Worm (Caenorhabditis elegans) whole organism, L1 larva: ENCODE results near the gene hrde-2.

Experiments
- C34B4.2 ChIP-seq: sonication (generic microtip); optimal IDR thresholded peaks from 2 replicates; lab custom pipeline; 2017; ENCODE audit warnings: mild to moderate bottlenecking, missing genetic modification characterization, missing compliant biosample characterization
- Y116A8C.19 ChIP-seq: sonication (generic microtip); optimal IDR thresholded peaks from 2 replicates; lab custom pipeline; 2016; ENCODE audit warnings: missing compliant biosample characterization, missing genetic modification characterization, borderline replicate concordance
- aha-1 ChIP-seq: fragments of 150-350 bp; optimal IDR thresholded peaks from 2 replicates; lab custom pipeline; 2014; ENCODE audit warnings: missing biosample characterization, missing genetic modification characterization
- ama-1 ChIP-seq: fragments of 150-350 bp; optimal IDR thresholded peaks from 2 replicates; lab custom pipeline; 2014
- ceh-63 ChIP-seq: fragments of 200-800 bp; sonication (Bioruptor generic); optimal IDR thresholded peaks from 2 replicates; lab custom pipeline; 2018; ENCODE audit warnings: mild to moderate bottlenecking, missing genetic modification characterization, missing compliant biosample characterization
- ceh-8 ChIP-seq: fragments of 200-800 bp; sonication (Bioruptor generic); optimal IDR thresholded peaks from 2 replicates; lab custom pipeline; 2018; ENCODE audit warnings: mild to moderate bottlenecking, missing genetic modification characterization, moderate library complexity, missing compliant biosample characterization
- ceh-82 ChIP-seq, 3 experiments: fragments of 150-350 bp in 1 of 3; sonication (generic microtip) in 2 of 3; optimal IDR thresholded peaks; 2 replicates each; lab custom pipeline; 2014 to 2017; ENCODE audit warnings: missing biosample characterization in 3 of 3, missing genetic modification characterization in 3 of 3
- ceh-90 ChIP-seq: sonication (generic microtip); optimal IDR thresholded peaks from 2 replicates; lab custom pipeline; 2016; ENCODE audit warnings: missing genetic modification characterization, missing compliant biosample characterization
- dpl-1 ChIP-seq, 3 experiments: fragments of 150-350 bp in 2 of 3; sonication (generic microtip) in 1 of 3; optimal IDR thresholded peaks; 2 replicates each; lab custom pipeline; 2014 to 2017; ENCODE audit warnings: missing biosample characterization in 3 of 3, missing genetic modification characterization in 3 of 3, missing genetic modification reagents in 3 of 3
- dsc-1 ChIP-seq: sonication (generic microtip); optimal IDR thresholded peaks from 2 replicates; lab custom pipeline; 2016; ENCODE audit warnings: mild to moderate bottlenecking, missing genetic modification characterization, missing compliant biosample characterization
- efl-1 ChIP-seq, 4 experiments: fragments of 150-350 bp; optimal IDR thresholded peaks in 3 of 4; peaks in 1 of 4; 1 replicate in 1 of 4; 2 replicates in 3 of 4; lab custom pipeline; 2014; ENCODE audit warnings: missing biosample characterization in 2 of 4, missing genetic modification characterization in 2 of 4, missing genetic modification reagents in 2 of 4
- efl-3 ChIP-seq: fragments of 200-800 bp; sonication (Bioruptor generic); optimal IDR thresholded peaks from 2 replicates; lab custom pipeline; 2018; ENCODE audit warnings: mild to moderate bottlenecking, missing genetic modification characterization, missing compliant biosample characterization
- egl-13 ChIP-seq: sonication (generic microtip); optimal IDR thresholded peaks from 2 replicates; lab custom pipeline; 2016; ENCODE audit warnings: missing genotype, missing genetic modification reagents, missing genetic modification characterization, missing compliant biosample characterization
- egl-27 ChIP-seq, 2 experiments: fragments of 150-350 bp in 1 of 2; sonication (generic microtip); optimal IDR thresholded peaks; 3 replicates each; lab custom pipeline; 2017 to 2018; ENCODE audit warnings: missing biosample characterization in 2 of 2, missing genetic modification characterization in 2 of 2, missing genetic modification reagents in 2 of 2
- fkh-10 ChIP-seq: sonication (generic microtip); optimal IDR thresholded peaks from 2 replicates; lab custom pipeline; 2017; ENCODE audit warnings: missing biosample characterization, missing genetic modification reagents, missing genetic modification characterization
- fkh-4 ChIP-seq: sonication (generic microtip); optimal IDR thresholded peaks from 2 replicates; lab custom pipeline; 2016; ENCODE audit warnings: missing compliant biosample characterization, missing genetic modification characterization, borderline replicate concordance
- fkh-8 ChIP-seq: sonication (generic microtip); optimal IDR thresholded peaks from 2 replicates; lab custom pipeline; 2016; ENCODE audit warnings: mild to moderate bottlenecking, missing genetic modification characterization, missing compliant biosample characterization
- fos-1 ChIP-seq: fragments of 150-350 bp; optimal IDR thresholded peaks from 2 replicates; lab custom pipeline; 2014; ENCODE audit warnings: missing biosample characterization, missing genetic modification characterization
- grh-1 ChIP-seq: fragments of 200-800 bp; sonication (Bioruptor generic); IDR thresholded peaks from 2 replicates; pipeline ENCODE4 v1.3.6; 2022; ENCODE audit warnings: missing genetic modification reagents, missing genetic modification characterization, missing compliant biosample characterization
- hlh-17 ChIP-seq: fragments of 200-800 bp; sonication (Bioruptor generic); optimal IDR thresholded peaks from 2 replicates; lab custom pipeline; 2018; ENCODE audit warnings: missing genetic modification characterization, mild to moderate bottlenecking, missing compliant biosample characterization, moderate library complexity, borderline replicate concordance
- jun-1 ChIP-seq: fragments of 150-350 bp; optimal IDR thresholded peaks from 2 replicates; lab custom pipeline; 2014; ENCODE audit warnings: missing biosample characterization, missing genetic modification reagents, missing genetic modification characterization
- lin-35 ChIP-seq, 2 experiments: fragments of 150-350 bp; optimal IDR thresholded peaks; 2 replicates each; lab custom pipeline; 2014; ENCODE audit warnings: missing biosample characterization in 2 of 2, missing genetic modification characterization in 2 of 2, missing genetic modification reagents in 2 of 2
- lir-3 ChIP-seq: sonication (generic microtip); optimal IDR thresholded peaks from 2 replicates; lab custom pipeline; 2016; ENCODE audit warnings: mild to moderate bottlenecking, missing genetic modification characterization, moderate library complexity, missing compliant biosample characterization; ENCODE audit not compliant: poor library complexity
- lsy-2 ChIP-seq, 2 experiments: fragments of 150-350 bp; optimal IDR thresholded peaks; 2 replicates each; lab custom pipeline; 2014; ENCODE audit warnings: missing biosample characterization in 2 of 2, missing genetic modification characterization in 2 of 2
- mab-9 ChIP-seq: fragments of 200-800 bp; sonication (Bioruptor generic); IDR thresholded peaks from 2 replicates; pipeline ENCODE4 v1.3.6; 2022; ENCODE audit warnings: missing genetic modification reagents, missing genetic modification characterization, missing compliant biosample characterization
- nhr-11 ChIP-seq: fragments of 150-350 bp; optimal IDR thresholded peaks from 2 replicates; lab custom pipeline; 2014; ENCODE audit warnings: missing biosample characterization, missing genetic modification characterization
- nhr-12 ChIP-seq: sonication (generic microtip); optimal IDR thresholded peaks from 2 replicates; lab custom pipeline; 2017; ENCODE audit warnings: missing biosample characterization, missing genetic modification characterization
- nhr-237 ChIP-seq: fragments of 150-350 bp; optimal IDR thresholded peaks from 2 replicates; lab custom pipeline; 2014; ENCODE audit warnings: missing biosample characterization, missing genetic modification characterization
- nhr-28 ChIP-seq: fragments of 150-350 bp; optimal IDR thresholded peaks from 2 replicates; lab custom pipeline; 2014; ENCODE audit warnings: missing biosample characterization, missing genetic modification characterization
- nhr-77 ChIP-seq: fragments of 150-350 bp; optimal IDR thresholded peaks from 2 replicates; lab custom pipeline; 2014; ENCODE audit warnings: missing biosample characterization, missing genetic modification characterization
- nhr-84 ChIP-seq: sonication (generic microtip); optimal IDR thresholded peaks from 2 replicates; lab custom pipeline; 2017; ENCODE audit warnings: missing biosample characterization, missing genetic modification characterization
- nhr-85 ChIP-seq: sonication (generic microtip); peaks from one replicate; lab custom pipeline; 2016; ENCODE audit warnings: missing genetic modification characterization, inconsistent platforms, missing compliant biosample characterization
- nhr-90 ChIP-seq: sonication (generic microtip); optimal IDR thresholded peaks from 2 replicates; lab custom pipeline; 2016; ENCODE audit warnings: mild to moderate bottlenecking, missing genetic modification characterization, missing compliant biosample characterization; ENCODE audit not compliant: poor library complexity
- pag-3 ChIP-seq: sonication (generic microtip); optimal IDR thresholded peaks from 2 replicates; lab custom pipeline; 2017; ENCODE audit warnings: missing genetic modification characterization, mild to moderate bottlenecking, missing compliant biosample characterization, antibody characterized with exemption, borderline replicate concordance; ENCODE audit not compliant: insufficient read depth
- pqm-1 ChIP-seq: sonication (generic microtip); optimal IDR thresholded peaks from 3 replicates; lab custom pipeline; 2017; ENCODE audit warnings: missing biosample characterization, missing genetic modification characterization
- rnt-1 ChIP-seq: sonication (generic microtip); optimal IDR thresholded peaks from 2 replicates; lab custom pipeline; 2016; ENCODE audit warnings: mild to moderate bottlenecking, missing genetic modification characterization, moderate library complexity, missing compliant biosample characterization
- skn-1 ChIP-seq: fragments of 150-350 bp; optimal IDR thresholded peaks from 2 replicates; lab custom pipeline; 2014; ENCODE audit warnings: missing biosample characterization, missing genetic modification characterization
- snu-23 ChIP-seq: sonication (generic microtip); optimal IDR thresholded peaks from 2 replicates; lab custom pipeline; 2016; ENCODE audit warnings: missing genetic modification characterization, missing compliant biosample characterization
- sox-4 ChIP-seq: sonication (generic microtip); optimal IDR thresholded peaks from 2 replicates; lab custom pipeline; 2016; ENCODE audit warnings: missing genetic modification characterization, missing compliant biosample characterization
- sptf-1 ChIP-seq: fragments of 150-350 bp; optimal IDR thresholded peaks from 2 replicates; lab custom pipeline; 2014; ENCODE audit warnings: missing biosample characterization, missing genetic modification characterization
- sup-37 ChIP-seq: fragments of 200-800 bp; sonication (Bioruptor generic); optimal IDR thresholded peaks from 2 replicates; lab custom pipeline; 2018; ENCODE audit warnings: mild to moderate bottlenecking, missing genetic modification characterization, missing compliant biosample characterization
- swsn-7 ChIP-seq: sonication (generic microtip); optimal IDR thresholded peaks from 2 replicates; lab custom pipeline; 2016; ENCODE audit warnings: missing genetic modification characterization, missing compliant biosample characterization
- tbx-2 ChIP-seq: sonication (generic microtip); optimal IDR thresholded peaks from 2 replicates; lab custom pipeline; 2016; ENCODE audit warnings: missing genetic modification characterization, missing compliant biosample characterization
- unc-130 ChIP-seq: fragments of 150-350 bp; optimal IDR thresholded peaks from 2 replicates; lab custom pipeline; 2017; ENCODE audit warnings: missing biosample characterization, missing genetic modification characterization, inconsistent platforms
- unc-62 ChIP-seq: fragments of 150-350 bp; optimal IDR thresholded peaks from 2 replicates; lab custom pipeline; 2014; ENCODE audit warnings: missing biosample characterization, missing genetic modification reagents, missing genetic modification characterization
- unc-86 ChIP-seq: sonication (generic microtip); optimal IDR thresholded peaks from 2 replicates; lab custom pipeline; 2016; ENCODE audit warnings: missing genetic modification characterization, missing compliant biosample characterization
- unc-98 ChIP-seq: fragments of 200-800 bp; sonication (Bioruptor generic); IDR thresholded peaks from 2 replicates; pipeline ENCODE4 v1.3.6; 2022; ENCODE audit warnings: missing genetic modification characterization, missing compliant biosample characterization
- vab-15 ChIP-seq: sonication (generic microtip); optimal IDR thresholded peaks from 2 replicates; lab custom pipeline; 2017; ENCODE audit warnings: missing genotype, mild to moderate bottlenecking, missing genetic modification characterization, missing compliant biosample characterization
- xbp-1 ChIP-seq: sonication (generic microtip); optimal IDR thresholded peaks from 2 replicates; lab custom pipeline; 2016; ENCODE audit warnings: missing genetic modification characterization, missing compliant biosample characterization
- ztf-4 ChIP-seq: fragments of 150-350 bp; optimal IDR thresholded peaks from 2 replicates; lab custom pipeline; 2014; ENCODE audit warnings: missing biosample characterization, missing genetic modification characterization

hrde-2 gene

ce11 chrV:15002184-15002690 is 2.7 kb upstream of the hrde-2 start, which contains the start of the genes fib-1 and mut-15 (continued):
- TF ChIP-seq fos-1, result peak; percentile 79
- TF ChIP-seq sptf-1 (tag; lab: Kevin White, UChicago), result no peak
- TF ChIP-seq pag-3, result peak; percentile 71
- TF ChIP-seq C34B4.2, result no peak
- peak; percentile 86 for TF ChIP-seq egl-13 (tag; lab: Kevin White, UChicago)
- TF ChIP-seq dsc-1 (tag; lab: Kevin White, UChicago), result peak; percentile 93
- peak; percentile 97 for TF ChIP-seq rnt-1 (tag; lab: Kevin White, UChicago)
- peak; percentile 94 for TF ChIP-seq nhr-90 (tag; lab: Kevin White, UChicago)
- TF ChIP-seq efl-3, result peak; percentile 54
- TF ChIP-seq tbx-2, result peak; percentile 93
- no peak for TF ChIP-seq nhr-12 (tag; lab: Kevin White, UChicago)
- TF ChIP-seq ama-1, result peak; percentile 6
- TF ChIP-seq dpl-1 (GFP tag; optimal IDR thresholded peaks at IDR 0.05; lab: Kevin White, UChicago), result peak; percentile 85 to 87 (median 85)
- peak; percentile 97 for TF ChIP-seq snu-23 (GFP tag; lab: Kevin White, UChicago)
- TF ChIP-seq hlh-17 (GFP tag; lab: Kevin White, UChicago), result no peak
- TF ChIP-seq nhr-85, result peak; percentile 96
- peak; percentile 90 to 92 for TF ChIP-seq lin-35 (GFP tag; optimal IDR thresholded peaks at IDR 0.05; lab: Kevin White, UChicago)
- peak; percentile 81 for TF ChIP-seq fkh-4
- peak; percentile 74 for TF ChIP-seq fkh-10 (GFP tag; lab: Kevin White, UChicago)
- TF ChIP-seq nhr-77 (tag; lab: Kevin White, UChicago), result peak; percentile 91
- TF ChIP-seq fkh-8, result peak; percentile 98
- peak; percentile 95 to 98 for TF ChIP-seq lsy-2 (tag; optimal IDR thresholded peaks at IDR 0.05; lab: Kevin White, UChicago)
- no peak for TF ChIP-seq pqm-1
- peak; percentile 82 for TF ChIP-seq ceh-8 (GFP tag; lab: Kevin White, UChicago)
- no peak for TF ChIP-seq unc-62
- peak; percentile 78 for TF ChIP-seq ceh-63 (GFP tag; lab: Kevin White, UChicago)
- peak; percentile 70 for TF ChIP-seq unc-98 (GFP tag; lab: Robert Waterston, UW)
- TF ChIP-seq nhr-237 (tag; lab: Kevin White, UChicago), result peak; percentile 53
- peak; percentile 94 for TF ChIP-seq xbp-1 (tag; lab: Kevin White, UChicago)
- TF ChIP-seq ceh-90, result peak; percentile 74
- peak; percentile 53 for TF ChIP-seq sup-37 (GFP tag; lab: Kevin White, UChicago)
- peak; percentile 82 for TF ChIP-seq mab-9
- TF ChIP-seq nhr-84 (tag; lab: Kevin White, UChicago), result no peak
- TF ChIP-seq jun-1 (tag; lab: Kevin White, UChicago), result peak; percentile 87
- peak; percentile 90 for TF ChIP-seq skn-1 (tag; lab: Kevin White, UChicago)
- TF ChIP-seq vab-15 (tag; lab: Kevin White, UChicago), result peak; percentile 92
- peak; percentile 88 to 97 (median 90) for TF ChIP-seq ceh-82 (tag; optimal IDR thresholded peaks at IDR 0.05; lab: Kevin White, UChicago)
- TF ChIP-seq lir-3, result peak; percentile 86
- peak in 1 of 2 experiments; percentile 45 for TF ChIP-seq egl-27 (tag; optimal IDR thresholded peaks at IDR 0.05; lab: Kevin White, UChicago)
- peak; percentile 88 for TF ChIP-seq unc-86
- peak; percentile 40 for TF ChIP-seq Y116A8C.19 (tag; lab: Kevin White, UChicago)
- TF ChIP-seq grh-1, result peak; percentile 79
- TF ChIP-seq swsn-7 (tag; lab: Kevin White, UChicago), result peak; percentile 95
- peak; percentile 72 for TF ChIP-seq ztf-4
- TF ChIP-seq aha-1, result peak; percentile 2
- TF ChIP-seq nhr-11 (tag; lab: Kevin White, UChicago), result peak; percentile 55
- TF ChIP-seq unc-130, result peak; percentile 90
- TF ChIP-seq nhr-28, result no peak
- TF ChIP-seq efl-1 (optimal IDR thresholded peaks at IDR 0.05; lab: Kevin White, UChicago), result peak; percentile 91 to 95
- TF ChIP-seq efl-1 (GFP tag; optimal IDR thresholded peaks at IDR 0.05 in 1 of 2; lab: Kevin White, UChicago), result peak; percentile 84 to 98
- peak; percentile 87 for TF ChIP-seq sox-4 (tag; lab: Kevin White, UChicago)
